Fruit fly (Drosophila melanogaster) whole organism, embryonic: ENCODE measurements around the gene CIA30.
A peak's percentile ranks its signal among the peaks of the same experiment; 100 is the strongest.

Source experiments
- Antp ChIP-seq: fragments of 200-800 bp; sonication (Bioruptor generic); optimal IDR thresholded peaks from 3 replicates; lab custom pipeline; 2016; ENCODE audit warnings: missing biosample characterization, missing genetic modification characterization
- Awh ChIP-seq: fragments of 200-800 bp; sonication (Bioruptor generic); IDR thresholded peaks from 2 replicates; pipeline ENCODE4, ENCODE4 v1.3.6; 2022; ENCODE audit warnings: missing biosample characterization, missing genetic modification characterization
- B-H1 ChIP-seq: fragments of 200-800 bp; sonication (Bioruptor generic); IDR thresholded peaks from 3 replicates; pipeline ENCODE4 v1.3.6; 2022; ENCODE audit warnings: missing biosample characterization, missing genetic modification characterization
- C15 ChIP-seq: fragments of 200-800 bp; sonication (Bioruptor generic); IDR thresholded peaks from 3 replicates; pipeline ENCODE4 v1.3.6; 2022; ENCODE audit warnings: missing biosample characterization, missing genetic modification characterization
- CG10267 ChIP-seq: fragments of 200-800 bp; sonication (Bioruptor generic); optimal IDR thresholded peaks from 2 replicates; lab custom pipeline; 2018; ENCODE audit warnings: missing biosample characterization, mild to moderate bottlenecking, missing genetic modification characterization, moderate library complexity
- CG10565 ChIP-seq: fragments of 200-800 bp; sonication (Bioruptor generic); optimal IDR thresholded peaks from 3 replicates; lab custom pipeline; 2016; ENCODE audit warnings: missing biosample characterization, mild to moderate bottlenecking, missing genetic modification characterization
- CG12155 ChIP-seq: fragments of 200-800 bp; sonication (Bioruptor generic); optimal IDR thresholded peaks from 3 replicates; lab custom pipeline; 2016; ENCODE audit warnings: missing biosample characterization, missing genetic modification characterization
- CG14710 ChIP-seq: fragments of 200-800 bp; sonication (Bioruptor generic); optimal IDR thresholded peaks from 3 replicates; lab custom pipeline; 2019; ENCODE audit warnings: missing biosample characterization, mild to moderate bottlenecking, missing genetic modification characterization, moderate library complexity
- CG15479 ChIP-seq: fragments of 200-800 bp; sonication (Bioruptor generic); optimal IDR thresholded peaks from 3 replicates; lab custom pipeline; 2019; ENCODE audit warnings: missing biosample characterization, mild to moderate bottlenecking, missing genetic modification characterization, moderate library complexity
- CG16779 ChIP-seq: fragments of 200-800 bp; sonication (Bioruptor generic); IDR thresholded peaks from 2 replicates; pipeline ENCODE4 v1.3.6; 2022; ENCODE audit warnings: missing biosample characterization, missing genetic modification characterization
- CG17385 ChIP-seq: fragments of 200-800 bp; sonication (Bioruptor generic); optimal IDR thresholded peaks from 3 replicates; lab custom pipeline; 2018; ENCODE audit warnings: missing biosample characterization, mild to moderate bottlenecking, missing genetic modification characterization
- CG18011 ChIP-seq: fragments of 200-800 bp; sonication (Bioruptor generic); optimal IDR thresholded peaks from 2 replicates; lab custom pipeline; 2017; ENCODE audit warnings: missing biosample characterization, missing genetic modification characterization, mild to moderate bottlenecking, moderate library complexity, missing genotype
- CG18599 ChIP-seq: fragments of 200-800 bp; sonication (Bioruptor generic); optimal IDR thresholded peaks from 3 replicates; lab custom pipeline; 2017; ENCODE audit warnings: missing biosample characterization, missing genetic modification characterization, mild to moderate bottlenecking, moderate library complexity, missing genetic modification reagents
- CG2889 ChIP-seq: fragments of 200-800 bp; sonication (Bioruptor generic); IDR thresholded peaks from 3 replicates; pipeline ENCODE4 v1.3.6; 2022; ENCODE audit warnings: missing biosample characterization, missing genetic modification characterization
- CG4360 ChIP-seq: fragments of 200-800 bp; sonication (Bioruptor generic); IDR thresholded peaks from 2 replicates; pipeline ENCODE4 v1.3.6; 2022; ENCODE audit warnings: missing biosample characterization, missing genetic modification characterization
- CG8924 ChIP-seq: fragments of 200-800 bp; optimal IDR thresholded peaks from 3 replicates; lab custom pipeline; 2019; ENCODE audit warnings: missing biosample characterization, mild to moderate bottlenecking, missing genetic modification characterization, moderate library complexity
- D ChIP-seq, 2 experiments: fragments of 200-800 bp in 1 of 2; fragments of >200 bp in 1 of 2; sonication (Bioruptor generic) in 1 of 2; optimal IDR thresholded peaks; 2 replicates in 1 of 2; 3 replicates in 1 of 2; lab custom pipeline; 2017; ENCODE audit warnings: mild to moderate bottlenecking in 1 of 2, missing biosample characterization in 1 of 2, missing genetic modification characterization in 1 of 2, missing genetic modification reagents in 1 of 2
- Dip2 ChIP-seq: fragments of 200-800 bp; sonication (Bioruptor generic); IDR thresholded peaks from 2 replicates; pipeline ENCODE4 v1.3.6; 2022; ENCODE audit warnings: missing biosample characterization, missing genetic modification characterization
- Gug ChIP-seq: fragments of 200-800 bp; sonication (Bioruptor generic); IDR thresholded peaks from 4 replicates; pipeline ENCODE4 v1.3.6; 2022; ENCODE audit warnings: missing biosample characterization, missing genetic modification characterization
- Mes4 ChIP-seq: fragments of 200-800 bp; sonication (Bioruptor generic); optimal IDR thresholded peaks from 2 replicates; lab custom pipeline; 2016; ENCODE audit warnings: missing biosample characterization, missing genetic modification characterization
- Nf-YA ChIP-seq: fragments of 200-800 bp; sonication (Bioruptor generic); IDR thresholded peaks from 2 replicates; pipeline ENCODE4 v1.3.6; 2022; ENCODE audit warnings: missing biosample characterization, missing genetic modification characterization
- Sox102F ChIP-seq: fragments of 200-800 bp; sonication (Bioruptor generic); optimal IDR thresholded peaks from 2 replicates; lab custom pipeline; 2018; ENCODE audit warnings: missing biosample characterization, mild to moderate bottlenecking, missing genetic modification characterization, moderate library complexity
- Sry-β ChIP-seq: fragments of 200-800 bp; sonication (Bioruptor generic); optimal IDR thresholded peaks from 2 replicates; lab custom pipeline; 2018; ENCODE audit warnings: missing biosample characterization, mild to moderate bottlenecking, missing genetic modification characterization, moderate library complexity
- aop ChIP-seq: fragments of 200-800 bp; sonication (Bioruptor generic); IDR thresholded peaks from 2 replicates; pipeline ENCODE4 v1.3.6; 2022; ENCODE audit warnings: missing biosample characterization, missing genetic modification characterization
- ase ChIP-seq: fragments of 200-800 bp; sonication (Bioruptor generic); IDR thresholded peaks from 3 replicates; pipeline ENCODE4 v1.3.6; 2022; ENCODE audit warnings: missing biosample characterization, missing genetic modification characterization
- bowl ChIP-seq: fragments of 200-800 bp; sonication (Bioruptor generic); IDR thresholded peaks from 2 replicates; pipeline ENCODE4 v1.3.6; 2022; ENCODE audit warnings: missing biosample characterization, missing genetic modification characterization
- cad ChIP-seq: fragments of >200 bp; optimal IDR thresholded peaks from 2 replicates; lab custom pipeline; 2017; ENCODE audit warnings: missing biosample characterization, missing genetic modification characterization
- croc ChIP-seq: fragments of 200-800 bp; sonication (Bioruptor generic); conservative IDR thresholded peaks from 3 replicates; pipeline ENCODE4 v1.3.6; 2022; ENCODE audit warnings: missing biosample characterization, missing genetic modification characterization
- dm ChIP-seq: fragments of 200-800 bp; sonication (Bioruptor generic); optimal IDR thresholded peaks from 3 replicates; lab custom pipeline; 2016; ENCODE audit warnings: missing biosample characterization, missing genetic modification characterization
- fu2 ChIP-seq: fragments of 200-800 bp; sonication (Bioruptor generic); optimal IDR thresholded peaks from 2 replicates; lab custom pipeline; 2016; ENCODE audit warnings: missing biosample characterization, missing genetic modification characterization
- grau ChIP-seq: fragments of 200-800 bp; optimal IDR thresholded peaks from 3 replicates; lab custom pipeline; 2019; ENCODE audit warnings: missing biosample characterization, mild to moderate bottlenecking, missing genetic modification characterization, moderate library complexity
- inv ChIP-seq: fragments of 200-800 bp; sonication (Bioruptor generic); IDR thresholded peaks from 2 replicates; pipeline ENCODE4 v1.3.6; 2022; ENCODE audit warnings: missing biosample characterization, missing genetic modification characterization; ENCODE audit not compliant: partially characterized antibody
- jumu ChIP-seq: fragments of 200-800 bp; sonication (Bioruptor generic); optimal IDR thresholded peaks from 3 replicates; lab custom pipeline; 2016; ENCODE audit warnings: missing biosample characterization, missing genetic modification characterization
- kah ChIP-seq: fragments of 200-800 bp; sonication (Bioruptor generic); optimal IDR thresholded peaks from 2 replicates; lab custom pipeline; 2018; ENCODE audit warnings: missing biosample characterization, mild to moderate bottlenecking, missing genetic modification characterization
- nom ChIP-seq: fragments of 200-800 bp; sonication (Bioruptor generic); optimal IDR thresholded peaks from 2 replicates; lab custom pipeline; 2017; ENCODE audit warnings: missing biosample characterization, missing genetic modification characterization, mild to moderate bottlenecking, moderate library complexity, missing genetic modification reagents
- org-1 ChIP-seq: fragments of 200-800 bp; sonication (Bioruptor generic); optimal IDR thresholded peaks from 2 replicates; lab custom pipeline; 2017; ENCODE audit warnings: missing biosample characterization, missing genetic modification characterization
- pan ChIP-seq, 4 experiments: fragments of >200 bp in 3 of 4; fragments of 200-800 bp in 1 of 4; sonication (Bioruptor generic) in 1 of 4; optimal IDR thresholded peaks in 3 of 4; IDR thresholded peaks in 1 of 4; 2 replicates each; pipeline versions ENCODE4 v1.3.6 to Lab custom; 2017 to 2022; ENCODE audit warnings: missing biosample characterization in 2 of 4, missing genetic modification characterization in 2 of 4, mixed read lengths in 1 of 4
- phol ChIP-seq: fragments of 200-800 bp; sonication (Bioruptor generic); optimal IDR thresholded peaks from 3 replicates; lab custom pipeline; 2018; ENCODE audit warnings: missing biosample characterization, mild to moderate bottlenecking, missing genetic modification characterization, moderate library complexity
- sc ChIP-seq, 3 experiments: fragments of >200 bp in 2 of 3; fragments of 200-800 bp in 1 of 3; sonication (Bioruptor generic) in 1 of 3; optimal IDR thresholded peaks; 2 replicates in 2 of 3; 3 replicates in 1 of 3; lab custom pipeline; 2017; ENCODE audit warnings: mild to moderate bottlenecking in 1 of 3, missing biosample characterization in 1 of 3, missing genetic modification characterization in 1 of 3, missing genetic modification reagents in 1 of 3
- tio ChIP-seq: fragments of 200-800 bp; sonication (Bioruptor generic); optimal IDR thresholded peaks from 2 replicates; lab custom pipeline; 2017; ENCODE audit warnings: missing biosample characterization, missing genetic modification characterization, inconsistent platforms
- tll ChIP-seq, 2 experiments: fragments of 200-800 bp in 1 of 2; fragments of >200 bp in 1 of 2; sonication (Bioruptor generic) in 1 of 2; optimal IDR thresholded peaks; 2 replicates each; lab custom pipeline; 2017 to 2019; ENCODE audit warnings: missing biosample characterization in 2 of 2, missing genetic modification characterization in 2 of 2, mild to moderate bottlenecking in 1 of 2, moderate library complexity in 1 of 2
- vnd ChIP-seq: fragments of 200-800 bp; sonication (Bioruptor generic); IDR thresholded peaks from 3 replicates; pipeline ENCODE4 v1.3.6; 2022; ENCODE audit warnings: missing biosample characterization, missing genetic modification characterization; ENCODE audit not compliant: partially characterized antibody
- wdn ChIP-seq: fragments of 200-800 bp; sonication (Bioruptor generic); IDR thresholded peaks from 2 replicates; pipeline ENCODE4 v1.3.6; 2022; ENCODE audit warnings: missing biosample characterization, missing genetic modification characterization
- zen ChIP-seq: fragments of 200-800 bp; sonication (Bioruptor generic); optimal IDR thresholded peaks from 3 replicates; lab custom pipeline; 2018; ENCODE audit warnings: missing biosample characterization, mild to moderate bottlenecking, missing genetic modification characterization, moderate library complexity

The CIA30 gene

DNA sequence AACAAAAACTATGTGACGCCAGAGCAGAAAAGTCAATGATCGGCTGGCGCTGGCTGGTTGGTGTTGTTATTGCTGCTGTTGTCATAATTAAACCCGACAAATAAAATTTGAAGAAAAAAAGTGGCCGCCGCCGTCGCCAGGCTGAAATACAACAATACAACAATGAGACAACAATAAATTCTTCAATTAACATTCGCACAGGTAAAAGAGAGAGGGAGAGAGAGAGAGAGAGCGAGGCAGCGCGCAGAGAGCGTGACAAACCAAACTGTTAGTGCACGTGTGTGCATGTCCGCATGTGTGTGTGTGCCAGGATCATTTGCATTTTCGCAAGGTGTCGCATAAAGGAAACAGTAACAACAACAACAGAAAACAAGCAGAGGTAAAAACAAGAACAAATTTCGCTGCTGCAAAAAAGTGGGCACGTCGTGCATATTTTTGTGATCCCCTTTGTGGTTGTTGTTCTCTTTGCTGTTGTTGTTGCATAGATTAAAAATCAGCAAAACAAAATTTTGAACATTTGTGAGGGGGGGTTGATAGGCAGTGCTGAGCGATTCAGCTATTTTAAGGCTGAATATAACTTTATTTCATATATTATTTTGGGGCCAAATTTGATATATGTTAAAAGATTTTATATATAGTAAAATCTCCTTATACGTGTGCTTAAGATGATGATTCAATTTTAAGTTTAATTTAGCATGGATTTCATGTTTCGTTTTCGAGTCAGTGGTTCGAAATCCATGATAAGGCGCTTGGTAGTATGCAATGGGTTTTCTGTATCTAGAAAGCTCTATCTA lies 27.7 kb downstream of the CIA30 start (continued):
- no peak for TF ChIP-seq tio (GFP tag; lab: Kevin White, UChicago)
- TF ChIP-seq CG4360 (GFP tag; lab: Robert Waterston, UW), result peak; percentile 79
- no peak for TF ChIP-seq Dip2
- TF ChIP-seq Antp (GFP tag; lab: Kevin White, UChicago), result no peak
- no peak for TF ChIP-seq C15 (GFP tag; lab: Robert Waterston, UW)
- TF ChIP-seq Nf-YA (GFP tag; lab: Robert Waterston, UW), result no peak
- no peak for TF ChIP-seq sc (optimal IDR thresholded peaks at IDR 0.05; lab: Kevin White, UChicago)
- no peak for TF ChIP-seq sc (GFP tag; optimal IDR thresholded peaks at IDR 0.05; lab: Kevin White, UChicago)
- no peak for TF ChIP-seq CG12155 (GFP tag; lab: Kevin White, UChicago)
- TF ChIP-seq aop (GFP tag; lab: Robert Waterston, UW), result no peak
- no peak for TF ChIP-seq Gug (GFP tag; lab: Robert Waterston, UW)
- TF ChIP-seq org-1 (GFP tag; lab: Kevin White, UChicago), result no peak
- no peak for TF ChIP-seq CG18599 (GFP tag; lab: Kevin White, UChicago)
- no peak for TF ChIP-seq inv (GFP tag; lab: Robert Waterston, UW)
- no peak for TF ChIP-seq Awh (GFP tag; lab: Robert Waterston, UW)
- peak; percentile 52 for TF ChIP-seq cad (GFP tag; lab: Kevin White, UChicago)
- TF ChIP-seq ase (GFP tag; lab: Robert Waterston, UW), result no peak
- TF ChIP-seq jumu (GFP tag; lab: Kevin White, UChicago), result no peak
- no peak for TF ChIP-seq CG14710 (tag; lab: Kevin White, UChicago)
- no peak for TF ChIP-seq CG2889 (GFP tag; lab: Robert Waterston, UW)
- no peak for TF ChIP-seq CG10267 (tag; lab: Kevin White, UChicago)
- TF ChIP-seq D (optimal IDR thresholded peaks at IDR 0.05; lab: Kevin White, UChicago), result peak; percentile 59
- TF ChIP-seq D (GFP tag; optimal IDR thresholded peaks at IDR 0.05; lab: Kevin White, UChicago), result no peak
- no peak for TF ChIP-seq dm (GFP tag; lab: Kevin White, UChicago)
- TF ChIP-seq CG15479 (GFP tag; lab: Kevin White, UChicago), result peak; percentile 80
- peak; percentile 62 for TF ChIP-seq Sry-β
- peak in 1 of 2 experiments; percentile 68 for TF ChIP-seq tll (GFP tag; optimal IDR thresholded peaks at IDR 0.05; lab: Kevin White, UChicago)
- no peak for TF ChIP-seq fu2 (GFP tag; lab: Kevin White, UChicago)
- TF ChIP-seq CG17385 (GFP tag; lab: Kevin White, UChicago), result no peak

DNA sequence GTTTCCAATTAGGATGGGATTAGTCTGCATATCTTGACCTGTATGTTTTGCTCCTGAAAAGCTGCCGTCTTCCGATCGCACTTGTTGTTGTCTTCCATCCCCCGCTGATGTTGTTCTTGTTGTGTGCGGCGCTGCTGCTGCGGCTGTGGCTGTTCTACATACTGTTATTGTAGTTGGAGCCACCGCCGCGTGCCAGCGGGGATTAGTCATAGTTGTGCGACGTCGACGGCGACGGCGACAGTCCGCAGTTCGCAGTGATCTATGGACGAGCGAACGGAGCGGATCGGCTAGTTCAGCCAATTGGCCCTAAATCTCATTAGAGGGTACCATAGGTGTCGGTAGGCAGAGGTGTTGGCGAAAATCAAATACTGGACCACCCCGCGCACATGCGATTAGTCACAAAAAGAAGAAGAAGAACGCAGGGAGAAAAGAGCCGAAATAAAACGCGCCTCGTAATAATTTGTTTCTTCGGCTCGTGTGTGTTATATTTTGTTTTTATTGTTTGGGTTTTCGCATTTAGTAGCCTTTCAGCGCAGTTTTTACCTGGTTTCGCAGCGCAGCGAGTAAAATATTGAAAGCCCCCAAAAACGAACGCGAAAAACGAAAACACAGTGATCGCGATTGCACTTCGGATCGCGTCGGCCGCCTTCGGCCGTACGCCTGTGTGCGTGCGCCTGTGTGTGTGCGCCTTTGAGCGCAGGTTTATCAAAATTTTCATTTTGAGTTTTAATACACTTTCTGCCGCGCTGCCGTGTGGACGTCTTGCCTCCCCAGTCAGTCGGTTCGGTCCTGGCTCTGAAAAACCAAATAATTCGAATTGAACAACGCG lies 28.7 kb downstream of the CIA30 start, which contains the start of gene kay:
Gene kay (plus strand): TSS at position 729 of the 829 bp plus-strand sequence.
- TF ChIP-seq B-H1 (GFP tag; lab: Robert Waterston, UW) (no peak), CG15479 (GFP tag; lab: Kevin White, UChicago) (peak; percentile 57), bowl (GFP tag; lab: Robert Waterston, UW) (no peak), jumu (GFP tag; lab: Kevin White, UChicago) (no peak), grau (tag; lab: Kevin White, UChicago) (no peak), Sox102F (GFP tag; lab: Kevin White, UChicago) (no peak), phol (tag; lab: Kevin White, UChicago) (no peak), CG17385 (GFP tag; lab: Kevin White, UChicago) (peak; percentile 59), Mes4 (no peak), CG10565 (GFP tag; lab: Kevin White, UChicago) (no peak), croc (GFP tag; lab: Robert Waterston, UW) (no peak), wdn (GFP tag; lab: Robert Waterston, UW) (no peak), pan (optimal IDR thresholded peaks at IDR 0.05; lab: Kevin White, UChicago) (no peak), pan (GFP tag; optimal IDR thresholded peaks at IDR 0.05 in 1 of 2, IDR thresholded peaks at IDR 0.05 in 1 of 2) (peak in 1 of 2 experiments; percentile 36), zen (tag; lab: Kevin White, UChicago) (peak; percentile 25), cad (GFP tag; lab: Kevin White, UChicago) (peak; percentile 18), kah (no peak), CG16779 (no peak), CG4360 (GFP tag; lab: Robert Waterston, UW) (peak; percentile 17; the same call in 1 of the 2 replicates), vnd (GFP tag; lab: Robert Waterston, UW) (0 out of 3 replicates have a peak, but pooled peaks have one; percentile 6), nom (peak; percentile 13), CG18011 (GFP tag; lab: Kevin White, UChicago) (no peak), CG8924 (no peak)
